Worm (Caenorhabditis elegans) whole organism, mixed stage, embryonic: ENCODE data around the gene dct-12.

Experiments used
- M03D4.4 ChIP-seq: sonication (generic microtip); optimal IDR thresholded peaks from 2 replicates; lab custom pipeline; 2017; ENCODE audit warnings: mild to moderate bottlenecking, missing genetic modification characterization, missing compliant biosample characterization
- bed-3 ChIP-seq: fragments of 200-800 bp; sonication (Bioruptor generic); optimal IDR thresholded peaks from 3 replicates; lab custom pipeline; 2018; ENCODE audit warnings: mild to moderate bottlenecking, missing genetic modification characterization, moderate library complexity, missing compliant biosample characterization
- blmp-1 ChIP-seq: fragments of 150-350 bp; optimal IDR thresholded peaks from 2 replicates; lab custom pipeline; 2014; ENCODE audit warnings: missing biosample characterization, missing genetic modification characterization
- ceh-39 ChIP-seq: fragments of 150-350 bp; optimal IDR thresholded peaks from 2 replicates; lab custom pipeline; 2014; ENCODE audit warnings: missing biosample characterization, missing genetic modification characterization
- ceh-43 ChIP-seq: fragments of 200-800 bp; sonication (Bioruptor generic); optimal IDR thresholded peaks from 2 replicates; lab custom pipeline; 2018; ENCODE audit warnings: mild to moderate bottlenecking, missing genetic modification characterization, moderate library complexity, missing compliant biosample characterization
- ceh-83 ChIP-seq: fragments of 200-800 bp; sonication (Bioruptor generic); optimal IDR thresholded peaks from 2 replicates; lab custom pipeline; 2018; ENCODE audit warnings: mild to moderate bottlenecking, missing genetic modification characterization, missing compliant biosample characterization
- cnd-1 ChIP-seq: fragments of 200-800 bp; sonication (Bioruptor generic); optimal IDR thresholded peaks from 2 replicates; lab custom pipeline; 2018; ENCODE audit warnings: mild to moderate bottlenecking, missing genetic modification characterization, missing compliant biosample characterization
- elt-1 ChIP-seq: sonication (generic microtip); optimal IDR thresholded peaks from 2 replicates; lab custom pipeline; 2017; ENCODE audit warnings: missing genetic modification characterization, mild to moderate bottlenecking, missing compliant biosample characterization, antibody characterized with exemption, moderate library complexity, borderline replicate concordance; ENCODE audit not compliant: insufficient read depth
- elt-3 ChIP-seq: fragments of 150-350 bp; optimal IDR thresholded peaks from 2 replicates; lab custom pipeline; 2014; ENCODE audit warnings: missing biosample characterization, missing genetic modification characterization
- flh-1 ChIP-seq: fragments of 200-800 bp; sonication (Bioruptor generic); optimal IDR thresholded peaks from 2 replicates; lab custom pipeline; 2018; ENCODE audit warnings: mild to moderate bottlenecking, missing genetic modification characterization, moderate library complexity, missing compliant biosample characterization
- ham-2 ChIP-seq: fragments of 200-800 bp; sonication (Bioruptor generic); optimal IDR thresholded peaks from 2 replicates; lab custom pipeline; 2018; ENCODE audit warnings: mild to moderate bottlenecking, missing genetic modification characterization, missing compliant biosample characterization
- hlh-1 ChIP-seq: fragments of 150-350 bp; optimal IDR thresholded peaks from 2 replicates; lab custom pipeline; 2014; ENCODE audit warnings: missing biosample characterization, missing genetic modification reagents, missing genetic modification characterization
- lin-13 ChIP-seq: fragments of 150-350 bp; optimal IDR thresholded peaks from 2 replicates; lab custom pipeline; 2014; ENCODE audit warnings: missing biosample characterization, missing genetic modification characterization
- lin-32 ChIP-seq: fragments of 200-800 bp; sonication (Bioruptor generic); optimal IDR thresholded peaks from 2 replicates; lab custom pipeline; 2018; ENCODE audit warnings: mild to moderate bottlenecking, missing genetic modification characterization, missing compliant biosample characterization
- lsy-2 ChIP-seq: fragments of 150-350 bp; optimal IDR thresholded peaks from 2 replicates; lab custom pipeline; 2014; ENCODE audit warnings: missing biosample characterization, missing genetic modification characterization
- mab-5 ChIP-seq: fragments of 150-350 bp; optimal IDR thresholded peaks from 2 replicates; lab custom pipeline; 2014; ENCODE audit warnings: missing biosample characterization, missing genetic modification characterization
- mep-1 ChIP-seq: fragments of 150-350 bp; optimal IDR thresholded peaks from 2 replicates; lab custom pipeline; 2017; ENCODE audit warnings: missing biosample characterization, missing genetic modification reagents, missing genetic modification characterization, inconsistent platforms
- mls-2 ChIP-seq: sonication (generic microtip); optimal IDR thresholded peaks from 2 replicates; lab custom pipeline; 2016; ENCODE audit warnings: mild to moderate bottlenecking, missing genetic modification characterization, moderate library complexity, missing compliant biosample characterization
- nhr-12 ChIP-seq: fragments of 150-350 bp; optimal IDR thresholded peaks from 2 replicates; lab custom pipeline; 2014; ENCODE audit warnings: missing biosample characterization, missing genetic modification characterization
- nhr-2 ChIP-seq: fragments of 150-350 bp; optimal IDR thresholded peaks from 2 replicates; lab custom pipeline; 2014; ENCODE audit warnings: missing biosample characterization, missing genetic modification characterization
- nhr-237 ChIP-seq: fragments of 150-350 bp; optimal IDR thresholded peaks from 2 replicates; lab custom pipeline; 2014; ENCODE audit warnings: missing biosample characterization, missing genetic modification characterization
- nhr-28 ChIP-seq: fragments of 150-350 bp; optimal IDR thresholded peaks from 2 replicates; lab custom pipeline; 2014; ENCODE audit warnings: missing biosample characterization, missing genetic modification characterization
- nhr-76 ChIP-seq: sonication (generic microtip); optimal IDR thresholded peaks from 2 replicates; lab custom pipeline; 2017; ENCODE audit warnings: missing biosample characterization, missing genetic modification characterization
- pha-4 ChIP-seq: fragments of 150-350 bp; optimal IDR thresholded peaks from 2 replicates; lab custom pipeline; 2018; ENCODE audit warnings: missing biosample characterization, missing genetic modification reagents, missing genetic modification characterization
- sem-2 ChIP-seq: fragments of 200-800 bp; sonication (Bioruptor generic); optimal IDR thresholded peaks from 2 replicates; lab custom pipeline; 2018; ENCODE audit warnings: mild to moderate bottlenecking, missing genetic modification characterization, missing compliant biosample characterization
- snpc-4 ChIP-seq: fragments of 150-350 bp; optimal IDR thresholded peaks from 2 replicates; lab custom pipeline; 2014; ENCODE audit warnings: missing biosample characterization, missing genetic modification characterization
- sptf-1 ChIP-seq: sonication (generic microtip); optimal IDR thresholded peaks from 2 replicates; lab custom pipeline; 2017; ENCODE audit warnings: mild to moderate bottlenecking, missing genetic modification characterization, moderate library complexity, missing compliant biosample characterization
- tbx-8 ChIP-seq: fragments of 200-800 bp; sonication (Bioruptor generic); optimal IDR thresholded peaks from 2 replicates; lab custom pipeline; 2018; ENCODE audit warnings: mild to moderate bottlenecking, missing genetic modification characterization, moderate library complexity, missing compliant biosample characterization
- unc-120 ChIP-seq: sonication (generic microtip); optimal IDR thresholded peaks from 2 replicates; lab custom pipeline; 2017; ENCODE audit warnings: missing genetic modification characterization, missing compliant biosample characterization; ENCODE audit not compliant: poor library complexity, severe bottlenecking
- zip-8 ChIP-seq: fragments of 150-350 bp; optimal IDR thresholded peaks from 2 replicates; lab custom pipeline; 2014; ENCODE audit warnings: missing biosample characterization, missing genetic modification characterization

Gene dct-12

ce11 chrII:12471138-12471855, 39.0 kb upstream of the dct-12 start, which contains the start of the genes F15A4.5 and phat-8:
F15A4.5 (minus strand) TSS chrII:12471238.
phat-8 (plus strand) TSS chrII:12471805.
- no peak for TF ChIP-seq sptf-1 (tag; lab: Kevin White, UChicago)
- no peak for TF ChIP-seq M03D4.4 (tag; lab: Kevin White, UChicago)
- TF ChIP-seq ceh-39 (tag; lab: Kevin White, UChicago), result no peak
- TF ChIP-seq lsy-2 (tag; lab: Kevin White, UChicago), result no peak
- no peak for TF ChIP-seq elt-1 (tag; lab: Kevin White, UChicago)
- TF ChIP-seq mab-5 (tag; lab: Kevin White, UChicago), result no peak
- no peak for TF ChIP-seq lin-13 (tag; lab: Kevin White, UChicago)
- no peak for TF ChIP-seq ceh-43 (GFP tag; lab: Kevin White, UChicago)
- TF ChIP-seq nhr-28 (tag; lab: Kevin White, UChicago), result no peak
- no peak for TF ChIP-seq unc-120 (tag; lab: Kevin White, UChicago)
- no peak for TF ChIP-seq blmp-1 (tag; lab: Kevin White, UChicago)

ce11 chrII:12467047-12467446, 34.8 kb upstream of the dct-12 start, which contains the start of gene srg-16:
srg-16 (plus strand) TSS chrII:12467133.
- TF ChIP-seq zip-8 (no peak), elt-3 (tag; lab: Kevin White, UChicago) (no peak), ham-2 (no peak), flh-1 (GFP tag; lab: Kevin White, UChicago) (no peak), ceh-83 (GFP tag; lab: Kevin White, UChicago) (no peak), cnd-1 (no peak), snpc-4 (tag; lab: Kevin White, UChicago) (no peak), M03D4.4 (tag; lab: Kevin White, UChicago) (no peak), mep-1 (no peak), mls-2 (tag; lab: Kevin White, UChicago) (no peak), nhr-237 (tag; lab: Kevin White, UChicago) (no peak), unc-120 (tag; lab: Kevin White, UChicago) (no peak), nhr-2 (tag; lab: Kevin White, UChicago) (no peak), pha-4 (tag; lab: Kevin White, UChicago) (no peak), sptf-1 (tag; lab: Kevin White, UChicago) (no peak), nhr-28 (tag; lab: Kevin White, UChicago) (no peak), lin-13 (tag; lab: Kevin White, UChicago) (no peak), tbx-8 (GFP tag; lab: Kevin White, UChicago) (no peak), ceh-43 (GFP tag; lab: Kevin White, UChicago) (no peak), blmp-1 (tag; lab: Kevin White, UChicago) (no peak)

ce11 chrII:12465557-12465956, 33.3 kb upstream of the dct-12 start, which contains the start of gene sre-37:
sre-37 (plus strand) TSS chrII:12465857.
- TF ChIP-seq blmp-1 (tag; lab: Kevin White, UChicago), result no peak
- TF ChIP-seq sem-2, result no peak
- TF ChIP-seq nhr-12 (tag; lab: Kevin White, UChicago), result no peak
- no peak for TF ChIP-seq flh-1 (GFP tag; lab: Kevin White, UChicago)
- TF ChIP-seq ceh-43 (GFP tag; lab: Kevin White, UChicago), result no peak

ce11 chrII:12462244-12462643, 30.0 kb upstream of the dct-12 start, which contains the start of gene F15A4.2:
F15A4.2 (plus strand) TSS chrII:12462544.
- TF ChIP-seq sptf-1 (tag; lab: Kevin White, UChicago) (no peak), zip-8 (peak; percentile 29), ham-2 (no peak), ceh-39 (tag; lab: Kevin White, UChicago) (peak; percentile 66), elt-1 (tag; lab: Kevin White, UChicago) (no peak), ceh-43 (GFP tag; lab: Kevin White, UChicago) (no peak), lsy-2 (tag; lab: Kevin White, UChicago) (peak; percentile 12), lin-13 (tag; lab: Kevin White, UChicago) (no peak), snpc-4 (tag; lab: Kevin White, UChicago) (no peak)

ce11 chrII:12460602-12461453, 28.6 kb upstream of the dct-12 start, which contains the start of gene tag-280:
tag-280 (plus strand) TSS chrII:12460652.
- no peak for TF ChIP-seq elt-1 (tag; lab: Kevin White, UChicago)
- TF ChIP-seq unc-120 (tag; lab: Kevin White, UChicago), result no peak
- no peak for TF ChIP-seq ham-2
- TF ChIP-seq lsy-2 (tag; lab: Kevin White, UChicago), result no peak
- no peak for TF ChIP-seq nhr-2 (tag; lab: Kevin White, UChicago)
- TF ChIP-seq cnd-1, result no peak
- no peak for TF ChIP-seq nhr-28 (tag; lab: Kevin White, UChicago)
- no peak for TF ChIP-seq hlh-1 (tag; lab: Kevin White, UChicago)
- TF ChIP-seq lin-32, result no peak
- TF ChIP-seq mab-5 (tag; lab: Kevin White, UChicago), result no peak
- TF ChIP-seq bed-3, result no peak
- no peak for TF ChIP-seq nhr-76 (tag; lab: Kevin White, UChicago)
- TF ChIP-seq mep-1, result no peak
- no peak for TF ChIP-seq nhr-237 (tag; lab: Kevin White, UChicago)
- no peak for TF ChIP-seq nhr-12 (tag; lab: Kevin White, UChicago)
- TF ChIP-seq tbx-8 (GFP tag; lab: Kevin White, UChicago), result no peak
